Worm (Caenorhabditis elegans) whole organism, young adult: Measurements from ENCODE around the gene lnkn-1.
A peak's percentile ranks its signal among the peaks of the same experiment; 100 is the strongest.

ENCODE experiments used
- B0019.2 ChIP-seq: fragments of 200-800 bp; sonication (Bioruptor generic); conservative IDR thresholded peaks from 2 replicates; pipeline ENCODE4 v1.3.6; 2022; ENCODE audit warnings: missing genetic modification reagents, missing genetic modification characterization, missing compliant biosample characterization
- B0035.1 ChIP-seq: sonication (generic microtip); optimal IDR thresholded peaks from 2 replicates; lab custom pipeline; 2016; ENCODE audit warnings: missing genetic modification characterization, mild to moderate bottlenecking, missing compliant biosample characterization, missing genotype, missing genetic modification reagents
- F37B4.10 ChIP-seq: fragments of 200-800 bp; sonication (Bioruptor generic); IDR thresholded peaks from 2 replicates; pipeline ENCODE4 v1.3.6; 2022; ENCODE audit warnings: missing genetic modification characterization, missing compliant biosample characterization
- F57C9.4 ChIP-seq: sonication (generic microtip); optimal IDR thresholded peaks from 2 replicates; lab custom pipeline; 2017; ENCODE audit warnings: mild to moderate bottlenecking, missing genetic modification characterization, missing compliant biosample characterization
- K11D2.4 ChIP-seq: fragments of 200-800 bp; sonication (Bioruptor generic); IDR thresholded peaks from 2 replicates; pipeline ENCODE4 v1.3.6; 2022; ENCODE audit warnings: missing genetic modification reagents, missing genetic modification characterization, missing compliant biosample characterization
- Y53F4B.3 ChIP-seq: fragments of 200-800 bp; sonication (Bioruptor generic); IDR thresholded peaks from 2 replicates; pipeline ENCODE4 v1.3.6; 2022; ENCODE audit warnings: missing genetic modification reagents, missing genetic modification characterization, missing compliant biosample characterization
- Y56A3A.18 ChIP-seq: fragments of 200-800 bp; sonication (Bioruptor generic); IDR thresholded peaks from 2 replicates; pipeline ENCODE4 v1.3.6; 2022; ENCODE audit warnings: missing genetic modification reagents, missing genetic modification characterization, missing compliant biosample characterization
- Y79H2A.3 ChIP-seq: fragments of 200-800 bp; sonication (Bioruptor generic); conservative IDR thresholded peaks from 2 replicates; pipeline ENCODE4 v1.3.6; 2022; ENCODE audit warnings: missing genetic modification reagents, missing genetic modification characterization, missing compliant biosample characterization
- Y95B8A.8 ChIP-seq: fragments of 200-800 bp; sonication (Bioruptor generic); IDR thresholded peaks from 2 replicates; pipeline ENCODE4 v1.3.6; 2022; ENCODE audit warnings: missing genetic modification reagents, missing genetic modification characterization, missing compliant biosample characterization
- aptf-3 ChIP-seq: fragments of 200-800 bp; sonication (Bioruptor generic); IDR thresholded peaks from 2 replicates; pipeline ENCODE4 v1.3.6; 2022; ENCODE audit warnings: missing genetic modification characterization, missing compliant biosample characterization
- athp-1 ChIP-seq: sonication (generic microtip); optimal IDR thresholded peaks from 2 replicates; lab custom pipeline; 2017; ENCODE audit warnings: mild to moderate bottlenecking, missing genetic modification characterization, missing compliant biosample characterization
- attf-3 ChIP-seq: fragments of 200-800 bp; sonication (Bioruptor generic); conservative IDR thresholded peaks from 2 replicates; pipeline ENCODE4 v1.3.6; 2022; ENCODE audit warnings: missing genetic modification reagents, missing genetic modification characterization, missing compliant biosample characterization
- attf-5 ChIP-seq: fragments of 200-800 bp; sonication (Bioruptor generic); optimal IDR thresholded peaks from 2 replicates; lab custom pipeline; 2018; ENCODE audit warnings: mild to moderate bottlenecking, missing genetic modification characterization, missing compliant biosample characterization
- bed-1 ChIP-seq: fragments of 200-800 bp; sonication (Bioruptor generic); IDR thresholded peaks from 2 replicates; pipeline ENCODE4 v1.3.6; 2022; ENCODE audit warnings: missing genetic modification reagents, missing genetic modification characterization, missing compliant biosample characterization
- bed-2 ChIP-seq: fragments of 200-800 bp; sonication (Bioruptor generic); IDR thresholded peaks from 2 replicates; pipeline ENCODE4 v1.3.6; 2022; ENCODE audit warnings: missing genetic modification reagents, missing genetic modification characterization, missing compliant biosample characterization
- cebp-2 ChIP-seq: fragments of 200-800 bp; sonication (Bioruptor generic); IDR thresholded peaks from 2 replicates; pipeline ENCODE4 v1.3.6; 2022; ENCODE audit warnings: missing genetic modification characterization, missing compliant biosample characterization
- ceh-27 ChIP-seq: fragments of 200-800 bp; sonication (Bioruptor generic); optimal IDR thresholded peaks from 2 replicates; lab custom pipeline; 2018; ENCODE audit warnings: mild to moderate bottlenecking, missing genetic modification characterization, moderate library complexity, missing compliant biosample characterization
- die-1 ChIP-seq: sonication (generic microtip); optimal IDR thresholded peaks from 2 replicates; lab custom pipeline; 2016; ENCODE audit warnings: missing genotype, mild to moderate bottlenecking, missing genetic modification characterization, missing compliant biosample characterization
- dpl-1 ChIP-seq: fragments of 150-350 bp; optimal IDR thresholded peaks from 2 replicates; lab custom pipeline; 2014; ENCODE audit warnings: missing biosample characterization, missing genetic modification reagents, missing genetic modification characterization
- ekl-4 ChIP-seq: fragments of 200-800 bp; sonication (Bioruptor generic); IDR thresholded peaks from 2 replicates; pipeline ENCODE4 v1.3.6; 2022; ENCODE audit warnings: missing genetic modification reagents, missing genetic modification characterization, missing compliant biosample characterization
- ets-4 ChIP-seq: fragments of 200-800 bp; sonication (Bioruptor generic); optimal IDR thresholded peaks from 2 replicates; lab custom pipeline; 2018; ENCODE audit warnings: mild to moderate bottlenecking, missing genetic modification characterization, missing compliant biosample characterization
- hmg-1.2 ChIP-seq: fragments of 200-800 bp; sonication (Bioruptor generic); IDR thresholded peaks from 2 replicates; pipeline ENCODE4 v1.3.6; 2022; ENCODE audit warnings: missing genetic modification reagents, missing genetic modification characterization, missing compliant biosample characterization
- hmg-20 ChIP-seq: fragments of 200-800 bp; sonication (Bioruptor generic); IDR thresholded peaks from 2 replicates; pipeline ENCODE4 v1.3.6; 2022; ENCODE audit warnings: missing genetic modification reagents, missing genetic modification characterization, missing compliant biosample characterization
- lag-1 ChIP-seq: fragments of 200-800 bp; sonication (Bioruptor generic); IDR thresholded peaks from 2 replicates; pipeline ENCODE4 v1.3.6; 2022; ENCODE audit warnings: missing genetic modification reagents, missing genetic modification characterization, missing compliant biosample characterization
- let-526 ChIP-seq: fragments of 200-800 bp; sonication (Bioruptor generic); IDR thresholded peaks from 2 replicates; pipeline ENCODE4 v1.3.6; 2022; ENCODE audit warnings: missing genetic modification reagents, missing genetic modification characterization, missing compliant biosample characterization
- let-607 ChIP-seq, 2 experiments: fragments of 200-800 bp in 1 of 2; sonication (Bioruptor generic) in 1 of 2; sonication (generic microtip) in 1 of 2; optimal IDR thresholded peaks; 2 replicates each; lab custom pipeline; 2016 to 2018; ENCODE audit warnings: mild to moderate bottlenecking in 2 of 2, missing compliant biosample characterization in 2 of 2, missing genetic modification characterization in 2 of 2, moderate library complexity in 2 of 2, missing genotype in 1 of 2
- lin-40 ChIP-seq: sonication (generic microtip); optimal IDR thresholded peaks from 2 replicates; lab custom pipeline; 2016; ENCODE audit warnings: missing genetic modification characterization, mild to moderate bottlenecking, missing compliant biosample characterization, missing genotype, missing genetic modification reagents
- lsy-27 ChIP-seq: sonication (generic microtip); optimal IDR thresholded peaks from 2 replicates; lab custom pipeline; 2017; ENCODE audit warnings: missing genetic modification characterization, mild to moderate bottlenecking, missing compliant biosample characterization, antibody characterized with exemption, missing genotype, borderline replicate concordance; ENCODE audit not compliant: insufficient read depth
- mcd-1 ChIP-seq: fragments of 200-800 bp; sonication (Bioruptor generic); IDR thresholded peaks from 2 replicates; pipeline ENCODE4 v1.3.6; 2022; ENCODE audit warnings: missing genetic modification reagents, missing genetic modification characterization, missing compliant biosample characterization
- mes-4 ChIP-seq: sonication (generic microtip); optimal IDR thresholded peaks from 2 replicates; lab custom pipeline; 2016; ENCODE audit warnings: missing genotype, missing genetic modification characterization, missing compliant biosample characterization
- nfya-2 ChIP-seq: fragments of 200-800 bp; sonication (Bioruptor generic); IDR thresholded peaks from 2 replicates; pipeline ENCODE4 v1.3.6; 2022; ENCODE audit warnings: missing genetic modification reagents, missing genetic modification characterization, missing compliant biosample characterization
- nhr-179 ChIP-seq: sonication (generic microtip); optimal IDR thresholded peaks from 2 replicates; lab custom pipeline; 2016; ENCODE audit warnings: mild to moderate bottlenecking, missing genetic modification characterization, missing compliant biosample characterization
- nhr-90 ChIP-seq: sonication (generic microtip); optimal IDR thresholded peaks from 2 replicates; lab custom pipeline; 2016; ENCODE audit warnings: missing genotype, mild to moderate bottlenecking, missing genetic modification characterization, missing compliant biosample characterization
- pha-4 ChIP-seq: fragments of 150-350 bp; sonication (generic microtip); optimal IDR thresholded peaks from 2 replicates; lab custom pipeline; 2014; ENCODE audit warnings: missing biosample characterization, missing genetic modification reagents, missing genetic modification characterization
- rec-8 ChIP-seq, 2 experiments: sonication (generic microtip); optimal IDR thresholded peaks; 2 replicates each; lab custom pipeline; 2016; ENCODE audit warnings: mild to moderate bottlenecking in 2 of 2, missing genetic modification characterization in 2 of 2, missing genetic modification reagents in 2 of 2, missing genotype in 2 of 2, missing biosample characterization in 1 of 2, missing compliant biosample characterization in 1 of 2, moderate library complexity in 1 of 2
- repo-1 ChIP-seq: sonication (generic microtip); optimal IDR thresholded peaks from 2 replicates; lab custom pipeline; 2017; ENCODE audit warnings: mild to moderate bottlenecking, missing genetic modification characterization, missing compliant biosample characterization
- rpc-1 ChIP-seq, 2 experiments: fragments of 150-350 bp in 1 of 2; sonication (generic microtip) in 1 of 2; optimal IDR thresholded peaks; 2 replicates each; lab custom pipeline; 2014 to 2018; ENCODE audit warnings: missing biosample characterization in 1 of 2, missing genetic modification characterization in 1 of 2, missing genetic modification reagents in 1 of 2, missing genotype in 1 of 2
- snpc-4 ChIP-seq, 5 experiments: fragments of 150-350 bp in 1 of 5; sonication (generic microtip) in 4 of 5; optimal IDR thresholded peaks; 2 replicates each; lab custom pipeline; 2014 to 2018; ENCODE audit warnings: missing genetic modification characterization in 5 of 5, missing biosample characterization in 3 of 5, antibody characterized with exemption in 2 of 5, mild to moderate bottlenecking in 2 of 5, missing compliant biosample characterization in 2 of 5, missing genotype in 2 of 5, moderate library complexity in 2 of 5, missing genetic modification reagents in 1 of 5
- somi-1 ChIP-seq: fragments of 200-800 bp; sonication (Bioruptor generic); optimal IDR thresholded peaks from 2 replicates; lab custom pipeline; 2018; ENCODE audit warnings: mild to moderate bottlenecking, missing genetic modification characterization, missing compliant biosample characterization
- tlf-1 ChIP-seq: fragments of 200-800 bp; sonication (Bioruptor generic); optimal IDR thresholded peaks from 2 replicates; lab custom pipeline; 2018; ENCODE audit warnings: mild to moderate bottlenecking, missing genetic modification characterization, missing compliant biosample characterization
- unc-130 ChIP-seq: sonication (generic microtip); optimal IDR thresholded peaks from 2 replicates; lab custom pipeline; 2016; ENCODE audit warnings: missing genetic modification reagents, missing genetic modification characterization, missing compliant biosample characterization
- xnd-1 ChIP-seq: sonication (generic microtip); optimal IDR thresholded peaks from 2 replicates; lab custom pipeline; 2016; ENCODE audit warnings: missing genotype, missing genetic modification reagents, missing genetic modification characterization, missing compliant biosample characterization
- zfh-2 ChIP-seq: fragments of 200-800 bp; sonication (Bioruptor generic); conservative IDR thresholded peaks from 2 replicates; pipeline ENCODE4 v1.3.6; 2022; ENCODE audit warnings: missing genetic modification reagents, missing genetic modification characterization, missing compliant biosample characterization
- ztf-25 ChIP-seq: fragments of 200-800 bp; sonication (Bioruptor generic); IDR thresholded peaks from 2 replicates; pipeline ENCODE4 v1.3.6; 2022; ENCODE audit warnings: missing genetic modification reagents, missing genetic modification characterization, missing compliant biosample characterization
- ztf-28 ChIP-seq: fragments of 200-800 bp; sonication (Bioruptor generic); IDR thresholded peaks from 2 replicates; pipeline ENCODE4 v1.3.6; 2022; ENCODE audit warnings: missing genetic modification reagents, missing genetic modification characterization, missing compliant biosample characterization
- ztf-6 ChIP-seq: fragments of 200-800 bp; sonication (Bioruptor generic); IDR thresholded peaks from 2 replicates; pipeline ENCODE4 v1.3.6; 2022; ENCODE audit warnings: missing genetic modification reagents, missing genetic modification characterization, missing compliant biosample characterization

The lnkn-1 gene

DNA sequence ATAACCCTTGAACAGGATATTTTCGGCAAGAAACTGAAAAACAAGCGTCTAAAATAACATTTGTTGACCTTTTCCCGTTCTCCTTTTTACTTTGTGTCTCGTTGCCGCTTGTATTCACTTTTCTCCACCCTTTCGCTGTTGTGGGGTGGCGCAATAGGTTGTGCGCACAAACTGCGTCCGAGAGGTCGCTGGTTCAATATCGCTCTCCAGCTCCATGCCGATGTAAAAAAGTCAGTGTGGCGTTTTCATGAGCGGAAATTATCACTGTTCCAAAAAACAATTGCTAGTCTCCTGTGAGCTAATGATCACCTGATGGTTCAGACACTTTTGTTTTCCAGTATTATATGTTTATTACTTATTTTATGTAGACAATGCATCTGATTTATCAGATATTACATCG is 47.5 kb downstream of the lnkn-1 start (continued):
- no peak for TF ChIP-seq bed-2 (GFP tag; lab: Robert Waterston, UW)
- TF ChIP-seq ceh-27 (GFP tag; lab: Kevin White, UChicago), result peak; percentile 77
- TF ChIP-seq nhr-90, result peak; percentile 89
- TF ChIP-seq lin-40 (tag; lab: Kevin White, UChicago), result peak; percentile 79
- TF ChIP-seq rpc-1 (optimal IDR thresholded peaks at IDR 0.05; lab: Kevin White, UChicago), result peak; percentile 86
- peak; percentile 93 for TF ChIP-seq rpc-1 (tag; optimal IDR thresholded peaks at IDR 0.05; lab: Kevin White, UChicago)
- peak; percentile 45 to 65 for TF ChIP-seq let-607 (tag; optimal IDR thresholded peaks at IDR 0.05; lab: Kevin White, UChicago)
- TF ChIP-seq nhr-179 (tag; lab: Kevin White, UChicago), result peak; percentile 33
- no peak for TF ChIP-seq aptf-3 (GFP tag; lab: Robert Waterston, UW)
- peak; percentile 54 for TF ChIP-seq somi-1 (GFP tag; lab: Kevin White, UChicago)
- peak; percentile 46 for TF ChIP-seq F57C9.4 (tag; lab: Kevin White, UChicago)
- peak; percentile 38 for TF ChIP-seq mes-4 (tag; lab: Kevin White, UChicago)
- TF ChIP-seq ets-4 (GFP tag; lab: Kevin White, UChicago), result peak; percentile 57
- no peak for TF ChIP-seq cebp-2 (GFP tag; lab: Robert Waterston, UW)
- no peak for TF ChIP-seq pha-4 (tag; lab: Kevin White, UChicago)
- 0 out of 2 replicates have a peak, but pooled peaks have one; percentile 34 for TF ChIP-seq B0019.2
- TF ChIP-seq B0035.1 (tag; lab: Kevin White, UChicago), result peak; percentile 34
- TF ChIP-seq snpc-4 (GFP tag; optimal IDR thresholded peaks at IDR 0.05; lab: Kevin White, UChicago), result peak; percentile 47
- TF ChIP-seq snpc-4 (tag; optimal IDR thresholded peaks at IDR 0.05; lab: Kevin White, UChicago), result peak in 3 of 4 experiments; percentile 65 to 80 (median 66)
- no peak for TF ChIP-seq ztf-28 (GFP tag; lab: Robert Waterston, UW)
- TF ChIP-seq lsy-27, result no peak
- no peak for TF ChIP-seq attf-3 (GFP tag; lab: Robert Waterston, UW)
- no peak for TF ChIP-seq mcd-1
- peak; percentile 70 for TF ChIP-seq hmg-1.2
- TF ChIP-seq tlf-1 (GFP tag; lab: Kevin White, UChicago), result peak; percentile 35
- TF ChIP-seq die-1 (tag; lab: Kevin White, UChicago), result peak; percentile 92
- TF ChIP-seq Y56A3A.18 (GFP tag; lab: Robert Waterston, UW), result 0 out of 2 replicates have a peak, but pooled peaks have one; percentile 43
- TF ChIP-seq rec-8 (tag; optimal IDR thresholded peaks at IDR 0.05; lab: Kevin White, UChicago), result peak; percentile 63 to 87
- TF ChIP-seq repo-1 (tag; lab: Kevin White, UChicago), result no peak
- TF ChIP-seq unc-130, result peak; percentile 39
- no peak for TF ChIP-seq xnd-1 (tag; lab: Kevin White, UChicago)
- 0 out of 2 replicates have a peak, but pooled peaks have one; percentile 55 for TF ChIP-seq Y95B8A.8 (GFP tag; lab: Robert Waterston, UW)
- TF ChIP-seq athp-1 (tag; lab: Kevin White, UChicago), result peak; percentile 78
- TF ChIP-seq hmg-20 (GFP tag; lab: Robert Waterston, UW), result peak; percentile 50; the same call in 1 of the 2 replicates
- TF ChIP-seq ztf-25 (GFP tag; lab: Robert Waterston, UW), result peak; percentile 84; the same call in 1 of the 2 replicates
- no peak; the same call in 1 of the 2 replicates for TF ChIP-seq ztf-6 (GFP tag; lab: Robert Waterston, UW)
- TF ChIP-seq ekl-4 (GFP tag; lab: Robert Waterston, UW), result peak; percentile 76; the same call in 1 of the 2 replicates
- TF ChIP-seq let-526 (GFP tag; lab: Robert Waterston, UW), result peak; percentile 68; the same call in 1 of the 2 replicates
- no peak for TF ChIP-seq lag-1 (GFP tag; lab: Robert Waterston, UW)
- 0 out of 2 replicates have a peak, but pooled peaks have one; percentile 55 for TF ChIP-seq Y79H2A.3 (GFP tag; lab: Robert Waterston, UW)
- 0 out of 2 replicates have a peak, but pooled peaks have one; percentile 73 for TF ChIP-seq bed-1 (GFP tag; lab: Robert Waterston, UW)
- no peak; the same call in 1 of the 2 replicates for TF ChIP-seq K11D2.4 (GFP tag; lab: Robert Waterston, UW)
- TF ChIP-seq F37B4.10 (GFP tag; lab: Robert Waterston, UW), result no peak
- no peak; the same call in 1 of the 2 replicates for TF ChIP-seq Y53F4B.3 (GFP tag; lab: Robert Waterston, UW)
- no peak for TF ChIP-seq nfya-2 (GFP tag; lab: Robert Waterston, UW)
- peak; percentile 81 for TF ChIP-seq attf-5 (GFP tag; lab: Kevin White, UChicago)
- TF ChIP-seq zfh-2, result no peak
- TF ChIP-seq dpl-1 (GFP tag; lab: Kevin White, UChicago), result no peak
